Worm (Caenorhabditis elegans): Measurements from ENCODE around the gene F59B10.3.

F59B10.3 gene

ce11 chrII:10555484-10556075 lies 45.2 kb downstream of the F59B10.3 start (continued):
- no peak for TF ChIP-seq attf-6 (GFP tag; IDR thresholded peaks at IDR 0.05)
- TF ChIP-seq Y95B8A.8 (GFP tag; IDR thresholded peaks at IDR 0.05) = 0 out of 2 replicates have a peak, but pooled peaks have one; percentile 36
- peak; percentile 84 for TF ChIP-seq ztf-26 (tag; optimal IDR thresholded peaks at IDR 0.05)
- TF ChIP-seq athp-1 (tag; optimal IDR thresholded peaks at IDR 0.05) = no peak
- TF ChIP-seq K11D2.4 (GFP tag; IDR thresholded peaks at IDR 0.05) = peak; percentile 17; the same call in 1 of the 2 replicates
- TF ChIP-seq snpc-1.3 (tag; optimal IDR thresholded peaks at IDR 0.05; ENCODE audit: insufficient read depth) = no peak
- TF ChIP-seq ztf-6 (GFP tag; IDR thresholded peaks at IDR 0.05) = no peak
- TF ChIP-seq Y79H2A.3 (GFP tag; conservative IDR thresholded peaks at IDR 0.05) = no peak
- TF ChIP-seq die-1 (tag; optimal IDR thresholded peaks at IDR 0.05) = no peak
- TF ChIP-seq cebp-2 (GFP tag; IDR thresholded peaks at IDR 0.05) = no peak
- no peak for TF ChIP-seq lin-35 (GFP tag; optimal IDR thresholded peaks at IDR 0.05)
- TF ChIP-seq snpc-1.1 (tag; optimal IDR thresholded peaks at IDR 0.05; ENCODE audit: insufficient read depth) = no peak
- TF ChIP-seq egrh-3 (GFP tag; IDR thresholded peaks at IDR 0.05) = no peak
- TF ChIP-seq xnd-1 (tag; optimal IDR thresholded peaks at IDR 0.05) = no peak
- peak; percentile 72 for TF ChIP-seq nhr-80 (tag; optimal IDR thresholded peaks at IDR 0.05)
- TF ChIP-seq F23B12.7 (tag; optimal IDR thresholded peaks at IDR 0.05; ENCODE audit: insufficient read depth) = no peak
- no peak for TF ChIP-seq F57C9.4 (tag; optimal IDR thresholded peaks at IDR 0.05)
- TF ChIP-seq ztf-25 (GFP tag; IDR thresholded peaks at IDR 0.05) = no peak
- no peak for TF ChIP-seq snpc-3.4 (tag; optimal IDR thresholded peaks at IDR 0.05)
- 0 out of 2 replicates have a peak, but pooled peaks have one; percentile 9 for TF ChIP-seq Y56A3A.18 (GFP tag; IDR thresholded peaks at IDR 0.05)
- peak; percentile 80 for TF ChIP-seq chd-7 (tag; optimal IDR thresholded peaks at IDR 0.05)
- peak; percentile 8; the same call in 1 of the 2 replicates for TF ChIP-seq pbrm-1 (GFP tag; IDR thresholded peaks at IDR 0.05)
- no peak for TF ChIP-seq fkh-3 (tag; optimal IDR thresholded peaks at IDR 0.05)
- TF ChIP-seq ekl-4 (GFP tag; IDR thresholded peaks at IDR 0.05) = peak; percentile 35; the same call in 1 of the 2 replicates
- no peak for TF ChIP-seq mes-4 (tag; optimal IDR thresholded peaks at IDR 0.05)
- TF ChIP-seq F49E8.2 (tag; optimal IDR thresholded peaks at IDR 0.05; ENCODE audit: insufficient read depth) = no peak
- no peak for TF ChIP-seq F10E7.11 (tag; optimal IDR thresholded peaks at IDR 0.05)
- no peak for TF ChIP-seq lag-1 (GFP tag; IDR thresholded peaks at IDR 0.05)
- TF ChIP-seq ceh-58 (GFP tag; IDR thresholded peaks at IDR 0.05) = no peak
- peak; percentile 15; the same call in 1 of the 2 replicates for TF ChIP-seq lir-1 (GFP tag; conservative IDR thresholded peaks at IDR 0.05)
- peak; percentile 51 for TF ChIP-seq pha-4 (tag; optimal IDR thresholded peaks at IDR 0.05)
- no peak for TF ChIP-seq madf-10 (tag; optimal IDR thresholded peaks at IDR 0.05)
- no peak for TF ChIP-seq repo-1 (tag; optimal IDR thresholded peaks at IDR 0.05)
- TF ChIP-seq ceh-91 (GFP tag; IDR thresholded peaks at IDR 0.05) = no peak
- no peak for TF ChIP-seq T26A5.8 (tag; optimal IDR thresholded peaks at IDR 0.05)
- TF ChIP-seq egl-44 (GFP tag; IDR thresholded peaks at IDR 0.05) = no peak
- TF ChIP-seq ets-4 (GFP tag; optimal IDR thresholded peaks at IDR 0.05) = peak; percentile 80
- no peak for TF ChIP-seq hmg-20 (GFP tag; IDR thresholded peaks at IDR 0.05)
- no peak for TF ChIP-seq nhr-179 (tag; optimal IDR thresholded peaks at IDR 0.05)
- TF ChIP-seq gei-17 (GFP tag; optimal IDR thresholded peaks at IDR 0.05) = peak; percentile 15
- no peak for TF ChIP-seq F39B2.1 (GFP tag; IDR thresholded peaks at IDR 0.05)
- no peak for TF ChIP-seq efl-1 (GFP tag; optimal IDR thresholded peaks at IDR 0.05)
- TF ChIP-seq B0035.1 (tag; optimal IDR thresholded peaks at IDR 0.05) = peak; percentile 9
- TF ChIP-seq sea-2 (GFP tag; IDR thresholded peaks at IDR 0.05) = no peak
- peak; percentile 64 for TF ChIP-seq hsf-1 (GFP tag; IDR thresholded peaks at IDR 0.05)
- TF ChIP-seq rcor-1 (GFP tag; IDR thresholded peaks at IDR 0.05) = no peak
- no peak for TF ChIP-seq attf-3 (GFP tag; conservative IDR thresholded peaks at IDR 0.05)
- no peak for TF ChIP-seq B0019.2 (GFP tag; conservative IDR thresholded peaks at IDR 0.05)
